Fruit fly (Drosophila melanogaster) Kc167 (cell line): ENCODE results near the gene SCCRO.

ENCODE experiments used
- Myc ChIP-seq: fragments of >200 bp; optimal IDR thresholded peaks from 2 replicates; lab custom pipeline; 2017; ENCODE audit warnings: missing external identifiers
- Sin3A ChIP-seq: fragments of >200 bp; optimal IDR thresholded peaks from 2 replicates; lab custom pipeline; 2018; ENCODE audit warnings: missing external identifiers
- insv ChIP-seq: fragments of >200 bp; optimal IDR thresholded peaks from 3 replicates; lab custom pipeline; 2018; ENCODE audit warnings: missing external identifiers
- psq ChIP-seq: fragments of >200 bp; optimal IDR thresholded peaks from 2 replicates; lab custom pipeline; 2017; ENCODE audit warnings: missing external identifiers
- ttk ChIP-seq: sonication (Bioruptor generic); optimal IDR thresholded peaks from 2 replicates; lab custom pipeline; 2017; ENCODE audit warnings: missing external identifiers

- TF ChIP-seq psq (no peak), insv (no peak), Sin3A (lab: Kevin White, UChicago) (no peak), ttk (lab: Kevin White, UChicago) (no peak), Myc (lab: Kevin White, UChicago) (no peak)
These were observed 28.0 kb upstream of the SCCRO start, which contains the start of gene CrebA for dm6 chr3L:15535228-15535598.
